Fruit fly (Drosophila melanogaster): ENCODE measurements around the gene CG46460.

Gene CG46460

DNA sequence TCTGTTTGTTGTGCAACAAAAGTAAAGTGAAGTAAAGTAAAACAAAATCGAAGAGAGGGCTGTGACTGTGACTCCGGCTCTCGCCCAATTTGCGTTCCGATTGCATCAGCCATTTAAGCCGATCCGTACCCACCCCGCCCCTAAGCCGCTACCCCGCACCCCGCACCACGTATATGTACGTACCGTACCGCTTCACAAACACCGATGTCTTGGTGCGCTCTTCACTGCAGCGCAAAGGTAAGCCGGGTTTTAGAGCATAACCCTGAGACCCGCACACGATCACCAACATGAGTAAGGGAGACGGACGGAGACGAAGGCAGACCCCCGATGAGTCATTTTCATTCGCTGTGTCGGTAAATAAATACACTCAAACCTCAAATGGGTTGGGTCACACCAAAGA lies 5.1 kb upstream of the CG46460 start:
- TF ChIP-seq usp (GFP tag; optimal IDR thresholded peaks at IDR 0.05) (no peak), EcR (GFP tag; optimal IDR thresholded peaks at IDR 0.05) (no peak), Dll (optimal IDR thresholded peaks at IDR 0.05) (no peak), pan (optimal IDR thresholded peaks at IDR 0.05) (no peak), psq (optimal IDR thresholded peaks at IDR 0.05) (no peak), CG8478 (optimal IDR thresholded peaks at IDR 0.05) (no peak)

- no peak for TF ChIP-seq psq (optimal IDR thresholded peaks at IDR 0.05)
- TF ChIP-seq usp (GFP tag; optimal IDR thresholded peaks at IDR 0.05): no peak
- no peak for TF ChIP-seq CG8478 (optimal IDR thresholded peaks at IDR 0.05)
- no peak for TF ChIP-seq Dll (optimal IDR thresholded peaks at IDR 0.05)
- TF ChIP-seq pan (optimal IDR thresholded peaks at IDR 0.05): no peak
- no peak for TF ChIP-seq EcR (GFP tag; optimal IDR thresholded peaks at IDR 0.05)
Measured at dm6 chr3L:4231401-4232014, 4.4 kb upstream of the CG46460 start.

dm6 chr3L:4230357-4230901 lies 3.3 kb upstream of the CG46460 start:
- TF ChIP-seq pan (optimal IDR thresholded peaks at IDR 0.05): no peak
- no peak for TF ChIP-seq EcR (GFP tag; optimal IDR thresholded peaks at IDR 0.05)
- no peak for TF ChIP-seq psq (optimal IDR thresholded peaks at IDR 0.05)
- no peak for TF ChIP-seq usp (GFP tag; optimal IDR thresholded peaks at IDR 0.05)
- TF ChIP-seq Dll (optimal IDR thresholded peaks at IDR 0.05): no peak
- no peak for TF ChIP-seq CG8478 (optimal IDR thresholded peaks at IDR 0.05)

DNA sequence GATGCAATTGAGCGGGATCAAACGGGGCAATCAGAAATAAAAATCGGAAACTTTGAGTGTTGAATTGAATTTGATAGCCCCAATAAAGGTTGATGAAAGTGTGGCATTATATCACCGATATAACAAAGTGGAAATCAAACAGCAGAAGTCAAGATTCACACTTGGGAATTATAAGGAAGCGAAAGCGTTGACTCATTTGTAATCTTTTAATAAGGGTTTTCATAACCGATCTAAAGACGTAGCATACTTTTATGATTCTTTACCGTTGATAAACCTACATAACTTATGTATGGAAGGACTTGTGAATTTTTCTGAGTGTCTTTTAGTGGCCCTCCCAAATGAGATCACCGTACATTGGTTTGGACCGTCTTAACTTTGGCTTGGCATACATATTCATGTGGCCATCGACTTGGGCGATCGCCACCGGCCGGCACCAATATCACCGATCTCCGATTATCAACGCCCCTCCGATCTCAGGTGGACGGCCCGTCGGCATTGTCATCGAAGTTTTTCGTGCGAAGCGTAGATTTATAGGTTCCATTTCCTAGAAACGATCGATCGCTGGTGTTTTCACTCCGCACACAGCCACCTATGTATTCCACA lies 2.4 kb upstream of the CG46460 start:
- TF ChIP-seq Dll (optimal IDR thresholded peaks at IDR 0.05) (no peak), pan (optimal IDR thresholded peaks at IDR 0.05) (no peak)

- TF ChIP-seq EcR (GFP tag; optimal IDR thresholded peaks at IDR 0.05) (no peak), CG8478 (optimal IDR thresholded peaks at IDR 0.05) (no peak), psq (optimal IDR thresholded peaks at IDR 0.05) (no peak), usp (GFP tag; optimal IDR thresholded peaks at IDR 0.05) (no peak), Dll (optimal IDR thresholded peaks at IDR 0.05) (peak; percentile 5), pan (optimal IDR thresholded peaks at IDR 0.05) (no peak)
Measured at dm6 chr3L:4228187-4228836, 1.2 kb upstream of the CG46460 start.

dm6 chr3L:4225647-4226470 lies 1.2 kb downstream of the CG46460 start:
- no peak for TF ChIP-seq Dll (optimal IDR thresholded peaks at IDR 0.05)

dm6 chr3L:4221792-4222191 lies 5.3 kb downstream of the CG46460 start:
- TF ChIP-seq CG8478 (optimal IDR thresholded peaks at IDR 0.05) (no peak), usp (GFP tag; optimal IDR thresholded peaks at IDR 0.05) (no peak), psq (optimal IDR thresholded peaks at IDR 0.05) (no peak), pan (optimal IDR thresholded peaks at IDR 0.05) (no peak), EcR (GFP tag; optimal IDR thresholded peaks at IDR 0.05) (no peak), Dll (optimal IDR thresholded peaks at IDR 0.05) (no peak)

dm6 chr3L:4221226-4221770 lies 5.8 kb downstream of the CG46460 start:
- TF ChIP-seq Dll (optimal IDR thresholded peaks at IDR 0.05) (no peak), usp (GFP tag; optimal IDR thresholded peaks at IDR 0.05) (no peak)

DNA sequence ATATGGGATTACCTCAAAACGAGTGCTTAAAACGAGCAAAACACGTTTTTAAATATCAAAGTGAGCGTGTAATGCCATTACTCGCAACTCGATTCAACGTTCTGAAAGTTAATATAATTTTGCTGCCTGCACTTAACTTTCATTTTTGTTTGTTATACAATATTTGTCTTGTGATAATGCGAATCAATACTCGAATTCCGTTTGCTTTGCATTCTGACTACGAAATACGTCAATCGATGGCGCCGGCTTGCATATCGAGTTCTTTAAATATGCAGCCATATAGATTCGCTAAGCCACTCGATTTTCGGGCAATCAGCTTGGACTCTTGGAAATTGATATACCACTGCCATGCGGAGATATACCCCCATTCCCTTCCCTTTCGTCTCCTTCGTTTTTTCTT lies 6.4 kb downstream of the CG46460 start:
- TF ChIP-seq Dll (optimal IDR thresholded peaks at IDR 0.05): no peak
- TF ChIP-seq usp (GFP tag; optimal IDR thresholded peaks at IDR 0.05): no peak
- no peak for TF ChIP-seq pan (optimal IDR thresholded peaks at IDR 0.05)
- TF ChIP-seq CG8478 (optimal IDR thresholded peaks at IDR 0.05): no peak
- no peak for TF ChIP-seq psq (optimal IDR thresholded peaks at IDR 0.05)
- no peak for TF ChIP-seq EcR (GFP tag; optimal IDR thresholded peaks at IDR 0.05)

dm6 chr3L:4219291-4220228 lies 7.5 kb downstream of the CG46460 start:
- TF ChIP-seq EcR (GFP tag; optimal IDR thresholded peaks at IDR 0.05): no peak
- TF ChIP-seq psq (optimal IDR thresholded peaks at IDR 0.05): no peak
- no peak for TF ChIP-seq Dll (optimal IDR thresholded peaks at IDR 0.05)
- TF ChIP-seq CG8478 (optimal IDR thresholded peaks at IDR 0.05): no peak
- TF ChIP-seq usp (GFP tag; optimal IDR thresholded peaks at IDR 0.05): no peak
- TF ChIP-seq pan (optimal IDR thresholded peaks at IDR 0.05): no peak

- TF ChIP-seq psq (optimal IDR thresholded peaks at IDR 0.05): no peak
- TF ChIP-seq EcR (GFP tag; optimal IDR thresholded peaks at IDR 0.05): no peak
- TF ChIP-seq pan (optimal IDR thresholded peaks at IDR 0.05): no peak
- TF ChIP-seq usp (GFP tag; optimal IDR thresholded peaks at IDR 0.05): no peak
- no peak for TF ChIP-seq Dll (optimal IDR thresholded peaks at IDR 0.05)
- TF ChIP-seq CG8478 (optimal IDR thresholded peaks at IDR 0.05): no peak
Measured at dm6 chr3L:4215079-4215478, 12.0 kb downstream of the CG46460 start, which contains the start of gene Cpr64Ad. Cpr64Ad (plus strand) TSS chr3L:4215379.
